Fruit fly (Drosophila melanogaster): ENCODE data around the gene CG34367.
A peak's percentile ranks its signal among the peaks of the same experiment; 100 is the strongest.

Gene CG34367

DNA sequence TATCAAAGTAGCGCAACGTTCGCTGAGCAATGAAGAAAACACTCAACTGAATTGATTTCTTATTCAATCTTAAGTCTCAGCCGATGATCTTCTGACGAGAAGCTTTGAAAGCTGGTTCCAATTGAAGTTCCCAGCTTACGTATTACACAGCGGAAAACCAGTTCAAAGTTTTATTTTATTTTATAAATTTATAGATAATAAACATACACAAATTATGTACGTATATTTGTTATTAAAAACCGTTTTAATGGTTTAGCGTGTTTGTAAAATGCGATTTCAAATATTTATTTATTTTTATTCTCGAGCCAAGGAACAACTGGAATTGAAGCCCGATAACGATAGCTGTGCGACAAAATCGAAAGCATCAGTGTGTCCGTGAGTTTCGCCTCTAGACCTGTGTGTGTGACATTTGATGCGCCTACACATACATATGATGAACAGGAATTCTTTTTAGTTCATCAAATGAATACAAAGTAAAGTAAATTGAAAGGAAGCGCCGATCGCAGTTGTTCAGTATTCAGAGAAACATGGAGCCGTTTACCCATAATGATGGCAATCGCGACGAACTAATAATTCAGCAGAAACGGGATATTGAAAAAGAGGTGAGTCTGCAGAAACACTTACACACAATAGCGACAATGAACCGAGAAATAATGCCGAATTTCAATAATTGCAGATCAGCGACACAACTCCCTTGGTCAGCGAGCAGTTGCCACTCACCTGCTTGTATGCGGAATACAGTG, 47.0 kb downstream of the CG34367 start, which contains the start of the genes CG5390 and CG4968 (continued):
- TF ChIP-seq CG13775 (GFP tag; optimal IDR thresholded peaks at IDR 0.05) (peak; percentile 55), CG6654 (GFP tag; optimal IDR thresholded peaks at IDR 0.05) (no peak), CG11247 (GFP tag; IDR thresholded peaks at IDR 0.05) (0 out of 2 replicates have a peak, but pooled peaks have one; percentile 34), unc-4 (GFP tag; IDR thresholded peaks at IDR 0.05; ENCODE audit: partially characterized antibody) (peak; percentile 50), CG8478 (optimal IDR thresholded peaks at IDR 0.05) (no peak), scrt (GFP tag; optimal IDR thresholded peaks at IDR 0.05) (no peak), salm (tag; optimal IDR thresholded peaks at IDR 0.05) (peak; percentile 58), slp2 (GFP tag; optimal IDR thresholded peaks at IDR 0.05) (no peak), CG16863 (GFP tag; optimal IDR thresholded peaks at IDR 0.05) (no peak), CG43689 (GFP tag; IDR thresholded peaks at IDR 0.05) (0 out of 2 replicates have a peak, but pooled peaks have one; percentile 44), otp (GFP tag; IDR thresholded peaks at IDR 0.05) (peak; percentile 29; the same call in 1 of the 3 replicates), pita (GFP tag; optimal IDR thresholded peaks at IDR 0.05) (no peak), CG6791 (GFP tag; IDR thresholded peaks at IDR 0.05; ENCODE audit: partially characterized antibody) (0 out of 3 replicates have a peak, but pooled peaks have one; percentile 42), mam (GFP tag; optimal IDR thresholded peaks at IDR 0.05) (peak; percentile 2), TFAM (GFP tag; optimal IDR thresholded peaks at IDR 0.05) (no peak), gsb-n (tag; optimal IDR thresholded peaks at IDR 0.05) (no peak), ken (GFP tag; IDR thresholded peaks at IDR 0.05) (0 out of 3 replicates have a peak, but pooled peaks have one; percentile 54), usp (GFP tag; optimal IDR thresholded peaks at IDR 0.05) (no peak), CG15514 (GFP tag; optimal IDR thresholded peaks at IDR 0.05) (peak; percentile 97), CG18599 (GFP tag; optimal IDR thresholded peaks at IDR 0.05) (peak; percentile 79), nerfin-1 (tag; optimal IDR thresholded peaks at IDR 0.05) (peak; percentile 60), Sin3A (optimal IDR thresholded peaks at IDR 0.05) (no peak), bbx (GFP tag; IDR thresholded peaks at IDR 0.05; ENCODE audit: partially characterized antibody) (peak; percentile 72), CG13624 (GFP tag; optimal IDR thresholded peaks at IDR 0.05) (peak; percentile 43), CTCF (GFP tag; optimal IDR thresholded peaks at IDR 0.05) (peak; percentile 12), crol (GFP tag; IDR thresholded peaks at IDR 0.05) (no peak), Dbx (GFP tag; IDR thresholded peaks at IDR 0.05) (peak; percentile 58; the same call in 1 of the 3 replicates), B-H2 (GFP tag; optimal IDR thresholded peaks at IDR 0.05) (peak; percentile 71), CG7357 (GFP tag; IDR thresholded peaks at IDR 0.05) (no peak), CG6175 (GFP tag; IDR thresholded peaks at IDR 0.05) (no peak), HLH4C (GFP tag; IDR thresholded peaks at IDR 0.05; ENCODE audit: partially characterized antibody) (peak; percentile 48; the same call in 1 of the 3 replicates), org-1 (GFP tag; optimal IDR thresholded peaks at IDR 0.05) (no peak), dmrt99B (tag; optimal IDR thresholded peaks at IDR 0.05) (no peak), BtbVII (GFP tag; optimal IDR thresholded peaks at IDR 0.05) (peak; percentile 76), CG31365 (tag; optimal IDR thresholded peaks at IDR 0.05) (no peak), jigr1 (GFP tag; IDR thresholded peaks at IDR 0.05) (no peak), Vsx1 (GFP tag; optimal IDR thresholded peaks at IDR 0.05) (peak; percentile 57), CG34422 (GFP tag; IDR thresholded peaks at IDR 0.05) (peak; percentile 75), B-H1 (GFP tag; IDR thresholded peaks at IDR 0.05) (peak; percentile 34; the same call in 1 of the 3 replicates), sqz (GFP tag; optimal IDR thresholded peaks at IDR 0.05) (peak; percentile 43), CG1602 (GFP tag; optimal IDR thresholded peaks at IDR 0.05) (peak; percentile 8), CG2712 (tag; optimal IDR thresholded peaks at IDR 0.05) (peak; percentile 78), CG14965 (GFP tag; optimal IDR thresholded peaks at IDR 0.05; ENCODE audit: borderline replicate concordance) (no peak), stc (GFP tag; IDR thresholded peaks at IDR 0.05) (peak; percentile 53; the same call in 1 of the 2 replicates), CG10959 (GFP tag; IDR thresholded peaks at IDR 0.05) (no peak), Antp (GFP tag; optimal IDR thresholded peaks at IDR 0.05) (peak; percentile 6), Dref (GFP tag; IDR thresholded peaks at IDR 0.05) (peak; percentile 86), CG4617 (GFP tag; optimal IDR thresholded peaks at IDR 0.05; ENCODE audit: borderline replicate concordance) (peak; percentile 72), CG3726 (GFP tag; IDR thresholded peaks at IDR 0.05) (no peak), az2 (GFP tag; optimal IDR thresholded peaks at IDR 0.05) (peak; percentile 54)

Data from whole organism, embryonic.